Fruit fly (Drosophila melanogaster): ENCODE results near the gene Tengl1.

DNA sequence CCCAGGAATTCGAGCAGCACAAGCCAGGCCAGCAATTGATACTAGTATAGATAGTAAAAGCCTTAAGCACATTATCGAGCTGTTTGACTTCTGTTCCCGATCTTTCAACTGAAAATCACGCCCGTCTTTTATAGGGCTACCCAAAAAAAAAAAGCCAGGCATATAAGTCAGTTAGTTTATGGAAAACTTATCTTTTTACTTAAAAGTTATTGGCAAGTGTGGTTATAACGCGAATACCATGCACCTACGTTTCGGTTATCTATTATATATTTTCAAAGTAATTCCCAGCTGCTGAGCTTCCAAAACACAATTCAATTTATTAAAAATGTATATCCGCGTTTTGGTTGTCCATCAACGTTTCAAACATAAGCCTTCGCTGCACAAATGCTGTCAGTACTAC lies 46.4 kb upstream of the Tengl1 start, which contains the start of gene CG31681:
- TF ChIP-seq kay (GFP tag; ENCODE audit: borderline replicate concordance) (no peak), cnc (optimal IDR thresholded peaks at IDR 0.05) (no peak), toe (GFP tag; optimal IDR thresholded peaks at IDR 0.05) (no peak), Mnt (GFP tag; optimal IDR thresholded peaks at IDR 0.05) (no peak), CG14711 (tag; optimal IDR thresholded peaks at IDR 0.05) (no peak), bab1 (GFP tag; optimal IDR thresholded peaks at IDR 0.05) (no peak), cic (GFP tag; optimal IDR thresholded peaks at IDR 0.05) (no peak), CG11617 (GFP tag; optimal IDR thresholded peaks at IDR 0.05) (no peak), CG7101 (tag; optimal IDR thresholded peaks at IDR 0.05) (no peak), pad (GFP tag; optimal IDR thresholded peaks at IDR 0.05) (no peak), Clk (GFP tag; optimal IDR thresholded peaks at IDR 0.05) (no peak), Crg-1 (GFP tag; optimal IDR thresholded peaks at IDR 0.05) (no peak), ovo (GFP tag; optimal IDR thresholded peaks at IDR 0.05) (no peak)
